Worm (Caenorhabditis elegans) whole organism, young adult: ENCODE results near the gene gen-1.

ENCODE experiments used
- B0336.3 ChIP-seq: fragments of 200-800 bp; sonication (Bioruptor generic); IDR thresholded peaks from 2 replicates; pipeline ENCODE4 v1.3.6; 2022; ENCODE audit warnings: missing genetic modification characterization, missing compliant biosample characterization
- C17E4.6 ChIP-seq: fragments of 200-800 bp; sonication (Bioruptor generic); IDR thresholded peaks from 2 replicates; pipeline ENCODE4 v1.3.6; 2022; ENCODE audit warnings: missing genetic modification reagents, missing genetic modification characterization, missing compliant biosample characterization
- D2030.7 ChIP-seq: fragments of 200-800 bp; sonication (Bioruptor generic); IDR thresholded peaks from 2 replicates; pipeline ENCODE4 v1.3.6; 2022; ENCODE audit warnings: missing genetic modification reagents, missing genetic modification characterization, missing compliant biosample characterization
- F22D6.2 ChIP-seq: sonication (generic microtip); optimal IDR thresholded peaks from 2 replicates; lab custom pipeline; 2016; ENCODE audit warnings: mild to moderate bottlenecking, missing genetic modification characterization, missing compliant biosample characterization
- F33H1.4 ChIP-seq: fragments of 200-800 bp; sonication (Bioruptor generic); IDR thresholded peaks from 2 replicates; pipeline ENCODE4 v1.3.6; 2022; ENCODE audit warnings: missing genetic modification reagents, missing genetic modification characterization, missing compliant biosample characterization
- F37B4.10 ChIP-seq: fragments of 200-800 bp; sonication (Bioruptor generic); IDR thresholded peaks from 2 replicates; pipeline ENCODE4 v1.3.6; 2022; ENCODE audit warnings: missing genetic modification characterization, missing compliant biosample characterization
- F49E8.2 ChIP-seq: sonication (generic microtip); optimal IDR thresholded peaks from 3 replicates; lab custom pipeline; 2017; ENCODE audit warnings: missing genetic modification characterization, mild to moderate bottlenecking, missing compliant biosample characterization, antibody characterized with exemption, moderate library complexity; ENCODE audit not compliant: insufficient read depth
- F57A8.1 ChIP-seq: fragments of 200-800 bp; sonication (Bioruptor generic); optimal IDR thresholded peaks from 2 replicates; lab custom pipeline; 2018; ENCODE audit warnings: mild to moderate bottlenecking, missing genetic modification characterization, moderate library complexity, missing compliant biosample characterization
- Y79H2A.3 ChIP-seq: fragments of 200-800 bp; sonication (Bioruptor generic); conservative IDR thresholded peaks from 2 replicates; pipeline ENCODE4 v1.3.6; 2022; ENCODE audit warnings: missing genetic modification reagents, missing genetic modification characterization, missing compliant biosample characterization
- Y95B8A.8 ChIP-seq: fragments of 200-800 bp; sonication (Bioruptor generic); IDR thresholded peaks from 2 replicates; pipeline ENCODE4 v1.3.6; 2022; ENCODE audit warnings: missing genetic modification reagents, missing genetic modification characterization, missing compliant biosample characterization
- ZK185.1 ChIP-seq: sonication (generic microtip); optimal IDR thresholded peaks from 2 replicates; lab custom pipeline; 2016; ENCODE audit warnings: mild to moderate bottlenecking, missing genetic modification characterization, missing compliant biosample characterization; ENCODE audit not compliant: poor library complexity, severe bottlenecking
- athp-1 ChIP-seq: sonication (generic microtip); optimal IDR thresholded peaks from 2 replicates; lab custom pipeline; 2017; ENCODE audit warnings: mild to moderate bottlenecking, missing genetic modification characterization, missing compliant biosample characterization
- cebp-1 ChIP-seq, 2 experiments: fragments of 200-800 bp in 1 of 2; sonication (Bioruptor generic) in 1 of 2; sonication (generic microtip) in 1 of 2; IDR thresholded peaks in 1 of 2; optimal IDR thresholded peaks in 1 of 2; 2 replicates each; pipeline versions ENCODE4 v1.3.6 to Lab custom; 2017 to 2022; ENCODE audit warnings: missing compliant biosample characterization in 2 of 2, missing genetic modification characterization in 2 of 2, mild to moderate bottlenecking in 1 of 2, missing genetic modification reagents in 1 of 2, moderate library complexity in 1 of 2
- cebp-2 ChIP-seq: fragments of 200-800 bp; sonication (Bioruptor generic); IDR thresholded peaks from 2 replicates; pipeline ENCODE4 v1.3.6; 2022; ENCODE audit warnings: missing genetic modification characterization, missing compliant biosample characterization
- ceh-58 ChIP-seq: fragments of 200-800 bp; sonication (Bioruptor generic); IDR thresholded peaks from 2 replicates; pipeline ENCODE4 v1.3.6; 2022; ENCODE audit warnings: missing genetic modification characterization, missing compliant biosample characterization
- chd-7 ChIP-seq: sonication (generic microtip); optimal IDR thresholded peaks from 2 replicates; lab custom pipeline; 2016; ENCODE audit warnings: mild to moderate bottlenecking, missing genetic modification characterization, moderate library complexity, missing compliant biosample characterization
- dox-1 ChIP-seq: fragments of 200-800 bp; sonication (Bioruptor generic); IDR thresholded peaks from 2 replicates; pipeline ENCODE4 v1.3.6; 2022; ENCODE audit warnings: missing genetic modification reagents, missing genetic modification characterization, missing compliant biosample characterization
- dpl-1 ChIP-seq: fragments of 150-350 bp; optimal IDR thresholded peaks from 2 replicates; lab custom pipeline; 2014; ENCODE audit warnings: missing biosample characterization, missing genetic modification reagents, missing genetic modification characterization
- egl-44 ChIP-seq: fragments of 200-800 bp; sonication (Bioruptor generic); IDR thresholded peaks from 2 replicates; pipeline ENCODE4 v1.3.6; 2022; ENCODE audit warnings: missing genetic modification reagents, missing genetic modification characterization, missing compliant biosample characterization
- hlh-26 ChIP-seq: fragments of 200-800 bp; sonication (Bioruptor generic); conservative IDR thresholded peaks from 2 replicates; pipeline ENCODE4 v1.3.6; 2022; ENCODE audit warnings: missing genetic modification reagents, missing genetic modification characterization, missing compliant biosample characterization
- hrde-1 ChIP-seq: sonication (generic microtip); optimal IDR thresholded peaks from 2 replicates; lab custom pipeline; 2016; ENCODE audit warnings: missing genetic modification characterization, mild to moderate bottlenecking, missing compliant biosample characterization, moderate library complexity, missing genotype, missing genetic modification reagents, borderline replicate concordance
- hsf-1 ChIP-seq: fragments of 200-800 bp; sonication (Bioruptor generic); IDR thresholded peaks from 2 replicates; pipeline ENCODE4 v1.3.6; 2022; ENCODE audit warnings: missing genetic modification reagents, missing genetic modification characterization, missing compliant biosample characterization
- let-526 ChIP-seq: fragments of 200-800 bp; sonication (Bioruptor generic); IDR thresholded peaks from 2 replicates; pipeline ENCODE4 v1.3.6; 2022; ENCODE audit warnings: missing genetic modification reagents, missing genetic modification characterization, missing compliant biosample characterization
- lsl-1 ChIP-seq: fragments of 200-800 bp; sonication (Bioruptor generic); optimal IDR thresholded peaks from 2 replicates; lab custom pipeline; 2018; ENCODE audit warnings: mild to moderate bottlenecking, missing genetic modification characterization, moderate library complexity, missing compliant biosample characterization
- lsy-27 ChIP-seq: sonication (generic microtip); optimal IDR thresholded peaks from 2 replicates; lab custom pipeline; 2017; ENCODE audit warnings: missing genetic modification characterization, mild to moderate bottlenecking, missing compliant biosample characterization, antibody characterized with exemption, missing genotype, borderline replicate concordance; ENCODE audit not compliant: insufficient read depth
- nfyb-1 ChIP-seq: fragments of 200-800 bp; sonication (Bioruptor generic); IDR thresholded peaks from 2 replicates; pipeline ENCODE4 v1.3.6; 2022; ENCODE audit warnings: missing genetic modification reagents, missing genetic modification characterization, missing compliant biosample characterization
- nhr-80 ChIP-seq: sonication (generic microtip); optimal IDR thresholded peaks from 2 replicates; lab custom pipeline; 2016; ENCODE audit warnings: missing genetic modification characterization, missing compliant biosample characterization
- pbrm-1 ChIP-seq: fragments of 200-800 bp; sonication (Bioruptor generic); IDR thresholded peaks from 2 replicates; pipeline ENCODE4 v1.3.6; 2022; ENCODE audit warnings: missing genetic modification reagents, missing genetic modification characterization, missing compliant biosample characterization
- rpc-1 ChIP-seq, 2 experiments: fragments of 150-350 bp in 1 of 2; sonication (generic microtip) in 1 of 2; optimal IDR thresholded peaks; 2 replicates each; lab custom pipeline; 2014 to 2018; ENCODE audit warnings: missing biosample characterization in 1 of 2, missing genetic modification characterization in 1 of 2, missing genetic modification reagents in 1 of 2, missing genotype in 1 of 2
- snpc-1.3 ChIP-seq: sonication (generic microtip); optimal IDR thresholded peaks from 2 replicates; lab custom pipeline; 2017; ENCODE audit warnings: missing genetic modification characterization, mild to moderate bottlenecking, missing compliant biosample characterization, antibody characterized with exemption, moderate library complexity, missing genotype, missing genetic modification reagents; ENCODE audit not compliant: insufficient read depth
- sptf-2 ChIP-seq: fragments of 200-800 bp; sonication (Bioruptor generic); optimal IDR thresholded peaks from 2 replicates; lab custom pipeline; 2018; ENCODE audit warnings: mild to moderate bottlenecking, missing genetic modification characterization, missing compliant biosample characterization
- tbp1 ChIP-seq: fragments of 200-800 bp; sonication (Bioruptor generic); optimal IDR thresholded peaks from 2 replicates; lab custom pipeline; 2018; ENCODE audit warnings: mild to moderate bottlenecking, missing genetic modification characterization, missing compliant biosample characterization
- tbx-9 ChIP-seq: sonication (generic microtip); optimal IDR thresholded peaks from 2 replicates; lab custom pipeline; 2016; ENCODE audit warnings: borderline replicate concordance, missing genetic modification characterization, inconsistent platforms, missing compliant biosample characterization
- unc-130 ChIP-seq: sonication (generic microtip); optimal IDR thresholded peaks from 2 replicates; lab custom pipeline; 2016; ENCODE audit warnings: missing genetic modification reagents, missing genetic modification characterization, missing compliant biosample characterization
- xnd-1 ChIP-seq: sonication (generic microtip); optimal IDR thresholded peaks from 2 replicates; lab custom pipeline; 2016; ENCODE audit warnings: missing genotype, missing genetic modification reagents, missing genetic modification characterization, missing compliant biosample characterization
- zfh-2 ChIP-seq: fragments of 200-800 bp; sonication (Bioruptor generic); conservative IDR thresholded peaks from 2 replicates; pipeline ENCODE4 v1.3.6; 2022; ENCODE audit warnings: missing genetic modification reagents, missing genetic modification characterization, missing compliant biosample characterization
- zim-3 ChIP-seq: sonication (generic microtip); optimal IDR thresholded peaks from 2 replicates; lab custom pipeline; 2017; ENCODE audit warnings: mild to moderate bottlenecking, missing genetic modification characterization, moderate library complexity, missing compliant biosample characterization
- ztf-26 ChIP-seq: sonication (generic microtip); optimal IDR thresholded peaks from 2 replicates; lab custom pipeline; 2017; ENCODE audit warnings: missing genetic modification characterization, missing compliant biosample characterization
- ztf-28 ChIP-seq: fragments of 200-800 bp; sonication (Bioruptor generic); IDR thresholded peaks from 2 replicates; pipeline ENCODE4 v1.3.6; 2022; ENCODE audit warnings: missing genetic modification reagents, missing genetic modification characterization, missing compliant biosample characterization
- ztf-6 ChIP-seq: fragments of 200-800 bp; sonication (Bioruptor generic); IDR thresholded peaks from 2 replicates; pipeline ENCODE4 v1.3.6; 2022; ENCODE audit warnings: missing genetic modification reagents, missing genetic modification characterization, missing compliant biosample characterization

gen-1 gene

DNA sequence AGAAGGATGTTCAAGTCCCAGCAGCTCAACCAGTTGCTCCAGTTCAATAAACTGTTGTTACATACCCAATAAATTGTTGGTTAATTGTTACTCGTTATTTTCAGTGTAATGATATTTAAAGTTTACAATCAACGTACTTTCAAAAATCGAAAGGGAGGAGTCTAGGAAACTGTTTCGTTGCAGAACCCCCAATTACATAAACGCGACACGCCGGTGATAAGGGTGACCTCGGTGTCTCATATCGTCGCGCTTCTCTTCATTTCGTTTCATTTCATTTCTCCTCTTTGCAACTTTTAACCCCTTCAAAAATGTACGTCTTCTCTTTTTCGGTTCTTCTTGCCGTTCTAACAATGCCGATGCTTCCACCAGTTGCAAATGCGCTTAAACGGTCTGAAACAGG lies 40.1 kb downstream of the gen-1 start, which contains the start of gene C23G10.2 (continued):
- TF ChIP-seq cebp-2 (GFP tag; lab: Robert Waterston, UW) = no peak
- no peak for TF ChIP-seq sptf-2 (GFP tag; lab: Kevin White, UChicago)
- TF ChIP-seq xnd-1 (tag; lab: Kevin White, UChicago) = peak; percentile 18
- TF ChIP-seq ztf-28 (GFP tag; lab: Robert Waterston, UW) = no peak
- peak; percentile 48; the same call in 1 of the 2 replicates for TF ChIP-seq B0336.3 (GFP tag; lab: Robert Waterston, UW)
- TF ChIP-seq lsl-1 (GFP tag; lab: Kevin White, UChicago) = peak; percentile 1
- TF ChIP-seq dpl-1 (GFP tag; lab: Kevin White, UChicago) = no peak
- peak; percentile 32 for TF ChIP-seq F33H1.4 (GFP tag; lab: Robert Waterston, UW)
- no peak for TF ChIP-seq chd-7 (tag; lab: Kevin White, UChicago)
- no peak for TF ChIP-seq hlh-26
- TF ChIP-seq nfyb-1 = 0 out of 2 replicates have a peak, but pooled peaks have one; percentile 27
- 0 out of 2 replicates have a peak, but pooled peaks have one; percentile 7 for TF ChIP-seq zfh-2
- TF ChIP-seq tbp1 (GFP tag; lab: Kevin White, UChicago) = peak; percentile 39
- TF ChIP-seq snpc-1.3 (tag; lab: Kevin White, UChicago) = peak; percentile 42
- no peak for TF ChIP-seq unc-130 (GFP tag; lab: Kevin White, UChicago)
- peak; percentile 23 for TF ChIP-seq hrde-1 (tag; lab: Kevin White, UChicago)
- TF ChIP-seq Y95B8A.8 (GFP tag; lab: Robert Waterston, UW) = 0 out of 2 replicates have a peak, but pooled peaks have one; percentile 31
- no peak for TF ChIP-seq cebp-1 (GFP tag; IDR thresholded peaks at IDR 0.05; lab: Robert Waterston, UW)
- TF ChIP-seq cebp-1 (tag; optimal IDR thresholded peaks at IDR 0.05; lab: Kevin White, UChicago) = no peak
- TF ChIP-seq F37B4.10 (GFP tag; lab: Robert Waterston, UW) = no peak
- no peak for TF ChIP-seq egl-44 (GFP tag; lab: Robert Waterston, UW)
- no peak for TF ChIP-seq Y79H2A.3
- peak; percentile 61 for TF ChIP-seq hsf-1
- TF ChIP-seq pbrm-1 (GFP tag; lab: Robert Waterston, UW) = peak; percentile 61; the same call in 1 of the 2 replicates
- TF ChIP-seq ztf-6 (GFP tag; lab: Robert Waterston, UW) = no peak
- no peak for TF ChIP-seq tbx-9 (tag; lab: Kevin White, UChicago)
- TF ChIP-seq nhr-80 = no peak
- peak; percentile 25 for TF ChIP-seq ZK185.1 (tag; lab: Kevin White, UChicago)
- TF ChIP-seq ceh-58 (GFP tag; lab: Robert Waterston, UW) = no peak
- TF ChIP-seq rpc-1 (optimal IDR thresholded peaks at IDR 0.05; lab: Kevin White, UChicago) = no peak
- no peak for TF ChIP-seq rpc-1 (tag; optimal IDR thresholded peaks at IDR 0.05; lab: Kevin White, UChicago)
- no peak for TF ChIP-seq lsy-27 (tag; lab: Kevin White, UChicago)
- TF ChIP-seq zim-3 (tag; lab: Kevin White, UChicago) = no peak
- TF ChIP-seq let-526 (GFP tag; lab: Robert Waterston, UW) = no peak
- TF ChIP-seq athp-1 (tag; lab: Kevin White, UChicago) = no peak
- TF ChIP-seq F57A8.1 (GFP tag; lab: Kevin White, UChicago) = no peak
- TF ChIP-seq ztf-26 (tag; lab: Kevin White, UChicago) = no peak

DNA sequence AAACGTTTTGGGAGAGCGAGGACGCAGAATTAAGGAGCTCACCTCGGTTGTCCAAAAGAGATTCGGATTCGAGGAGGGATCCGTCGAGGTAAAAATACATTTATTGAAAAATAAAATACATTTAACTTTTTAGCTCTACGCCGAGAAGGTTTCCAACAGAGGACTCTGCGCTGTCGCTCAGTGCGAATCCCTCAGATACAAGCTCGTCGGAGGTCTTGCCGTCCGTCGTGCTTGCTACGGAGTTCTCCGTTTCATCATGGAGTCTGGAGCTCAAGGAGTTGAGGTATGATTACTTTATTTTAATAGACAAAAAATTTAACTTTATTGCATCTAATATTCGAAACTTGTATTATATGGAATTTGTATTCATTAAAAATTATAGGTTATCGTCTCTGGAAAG lies 40.9 kb downstream of the gen-1 start:
- no peak for TF ChIP-seq pbrm-1 (GFP tag; lab: Robert Waterston, UW)
- peak; percentile 26; the same call in 1 of the 2 replicates for TF ChIP-seq F33H1.4 (GFP tag; lab: Robert Waterston, UW)
- peak; percentile 56; the same call in 1 of the 2 replicates for TF ChIP-seq dox-1
- TF ChIP-seq ceh-58 (GFP tag; lab: Robert Waterston, UW) = 0 out of 2 replicates have a peak, but pooled peaks have one; percentile 57
- no peak for TF ChIP-seq F49E8.2 (tag; lab: Kevin White, UChicago)
- no peak for TF ChIP-seq C17E4.6 (GFP tag; lab: Robert Waterston, UW)
- no peak for TF ChIP-seq hrde-1 (tag; lab: Kevin White, UChicago)
- peak; percentile 18; the same call in 1 of the 2 replicates for TF ChIP-seq D2030.7 (GFP tag; lab: Robert Waterston, UW)
- no peak for TF ChIP-seq lsl-1 (GFP tag; lab: Kevin White, UChicago)
- no peak for TF ChIP-seq Y79H2A.3
- no peak for TF ChIP-seq F22D6.2
- TF ChIP-seq zfh-2 = peak; percentile 49
